Worm (Caenorhabditis elegans): ENCODE data around the gene xbx-3.

ce11 chrIII:10078784-10079183, 43.0 kb downstream of the xbx-3 start:
- TF ChIP-seq unc-62 (GFP tag; optimal IDR thresholded peaks at IDR 0.05) = no peak
- no peak for TF ChIP-seq elt-3 (tag; optimal IDR thresholded peaks at IDR 0.05)
- no peak for TF ChIP-seq nhr-76 (tag; optimal IDR thresholded peaks at IDR 0.05)
- no peak for TF ChIP-seq ceh-39 (tag; optimal IDR thresholded peaks at IDR 0.05)
- TF ChIP-seq lsy-2 (tag; optimal IDR thresholded peaks at IDR 0.05) = no peak

All from whole organism, mixed stage, embryonic.